Fruit fly (Drosophila melanogaster) whole organism, prepupa: ENCODE measurements around the gene Ser7.
A peak's percentile ranks its signal among the peaks of the same experiment; 100 is the strongest.

ENCODE experiments used
- CG10669 ChIP-seq: fragments of 200-800 bp; sonication (Bioruptor generic); optimal IDR thresholded peaks from 3 replicates; lab custom pipeline; 2018; ENCODE audit warnings: missing biosample characterization, mild to moderate bottlenecking, missing genetic modification characterization, moderate library complexity
- CG11762 ChIP-seq: fragments of 200-800 bp; sonication (Bioruptor generic); optimal IDR thresholded peaks from 3 replicates; lab custom pipeline; 2016; ENCODE audit warnings: missing biosample characterization, missing genetic modification characterization; ENCODE audit not compliant: insufficient read depth
- CG15336 ChIP-seq: fragments of 200-800 bp; sonication (Bioruptor generic); IDR thresholded peaks from 2 replicates; pipeline ENCODE4 v1.3.6; 2022; ENCODE audit warnings: missing biosample characterization, missing genetic modification characterization
- CG1621 ChIP-seq: fragments of 200-800 bp; sonication (Bioruptor generic); optimal IDR thresholded peaks from 3 replicates; lab custom pipeline; 2018; ENCODE audit warnings: missing biosample characterization, mild to moderate bottlenecking, missing genetic modification characterization
- CG16779 ChIP-seq: fragments of 200-800 bp; sonication (Bioruptor generic); optimal IDR thresholded peaks from 3 replicates; lab custom pipeline; 2017; ENCODE audit warnings: missing biosample characterization, mild to moderate bottlenecking, missing genetic modification characterization
- CG3032 ChIP-seq: fragments of 200-800 bp; optimal IDR thresholded peaks from 2 replicates; lab custom pipeline; 2019; ENCODE audit warnings: missing biosample characterization, mild to moderate bottlenecking, missing genetic modification characterization, moderate library complexity
- CG31627 ChIP-seq: fragments of 200-800 bp; sonication (Bioruptor generic); optimal IDR thresholded peaks from 3 replicates; lab custom pipeline; 2016; ENCODE audit warnings: missing biosample characterization, missing genetic modification characterization
- CG34406 ChIP-seq: fragments of 200-800 bp; sonication (Bioruptor generic); optimal IDR thresholded peaks from 3 replicates; lab custom pipeline; 2016; ENCODE audit warnings: missing biosample characterization, missing genetic modification characterization
- CG4318 ChIP-seq: fragments of 200-800 bp; sonication (Bioruptor generic); optimal IDR thresholded peaks from 3 replicates; lab custom pipeline; 2017; ENCODE audit warnings: missing biosample characterization, mild to moderate bottlenecking, missing genetic modification characterization
- CG6792 ChIP-seq: fragments of 200-800 bp; sonication (Bioruptor generic); optimal IDR thresholded peaks from 3 replicates; lab custom pipeline; 2016; ENCODE audit warnings: missing biosample characterization, missing genetic modification characterization
- CG7368 ChIP-seq: fragments of 200-800 bp; sonication (Bioruptor generic); optimal IDR thresholded peaks from 3 replicates; lab custom pipeline; 2016; ENCODE audit warnings: missing biosample characterization, missing genetic modification characterization
- Ets21C ChIP-seq: fragments of 200-800 bp; sonication (Bioruptor generic); optimal IDR thresholded peaks from 3 replicates; lab custom pipeline; 2016; ENCODE audit warnings: missing biosample characterization, missing genetic modification characterization
- Gug ChIP-seq: fragments of 200-800 bp; sonication (Bioruptor generic); IDR thresholded peaks from 2 replicates; pipeline ENCODE4 v1.3.6; 2022; ENCODE audit warnings: missing biosample characterization, missing genetic modification characterization
- Hr38 ChIP-seq: sonication (Bioruptor generic); optimal IDR thresholded peaks from 2 replicates; lab custom pipeline; 2016; ENCODE audit warnings: missing biosample characterization, missing genetic modification characterization
- Lpt ChIP-seq: fragments of 200-800 bp; sonication (Bioruptor generic); optimal IDR thresholded peaks from 3 replicates; lab custom pipeline; 2016; ENCODE audit warnings: missing biosample characterization, missing genetic modification characterization
- Met ChIP-seq: fragments of 200-800 bp; sonication (Bioruptor generic); optimal IDR thresholded peaks from 3 replicates; lab custom pipeline; 2016; ENCODE audit warnings: missing biosample characterization, missing genetic modification characterization
- OdsH ChIP-seq: fragments of 200-800 bp; sonication (Bioruptor generic); optimal IDR thresholded peaks from 3 replicates; lab custom pipeline; 2016; ENCODE audit warnings: missing biosample characterization, missing genetic modification characterization
- Smox ChIP-seq: fragments of 200-800 bp; sonication (Bioruptor generic); optimal IDR thresholded peaks from 3 replicates; lab custom pipeline; 2016; ENCODE audit warnings: missing biosample characterization, missing genetic modification characterization
- Sox102F ChIP-seq: fragments of 200-800 bp; sonication (Bioruptor generic); optimal IDR thresholded peaks from 2 replicates; lab custom pipeline; 2016; ENCODE audit warnings: missing biosample characterization, mild to moderate bottlenecking, missing genetic modification characterization
- Sox14 ChIP-seq: fragments of 200-800 bp; sonication (Bioruptor generic); optimal IDR thresholded peaks from 3 replicates; lab custom pipeline; 2016; ENCODE audit warnings: missing biosample characterization, missing genetic modification characterization
- Sox15 ChIP-seq: fragments of 200-800 bp; sonication (Bioruptor generic); optimal IDR thresholded peaks from 3 replicates; lab custom pipeline; 2016; ENCODE audit warnings: missing biosample characterization, missing genetic modification characterization
- cyc ChIP-seq: fragments of 200-800 bp; sonication (Bioruptor generic); optimal IDR thresholded peaks from 3 replicates; lab custom pipeline; 2016; ENCODE audit warnings: missing biosample characterization, missing genetic modification characterization
- dsx ChIP-seq: fragments of 200-800 bp; optimal IDR thresholded peaks from 3 replicates; lab custom pipeline; 2019; ENCODE audit warnings: missing biosample characterization, mild to moderate bottlenecking, missing genetic modification characterization, moderate library complexity; ENCODE audit not compliant: poor library complexity, severe bottlenecking
- eg ChIP-seq: fragments of 200-800 bp; sonication (Bioruptor generic); IDR thresholded peaks from 3 replicates; pipeline ENCODE4 v1.3.6; 2022; ENCODE audit warnings: missing biosample characterization, missing genetic modification characterization
- fd59A ChIP-seq: fragments of 200-800 bp; sonication (Bioruptor generic); optimal IDR thresholded peaks from 2 replicates; lab custom pipeline; 2017; ENCODE audit warnings: missing biosample characterization, mild to moderate bottlenecking, missing genetic modification characterization, missing genetic modification reagents
- fd85E ChIP-seq: fragments of 200-800 bp; sonication (Bioruptor generic); optimal IDR thresholded peaks from 3 replicates; lab custom pipeline; 2016; ENCODE audit warnings: missing biosample characterization, missing genetic modification characterization
- fkh ChIP-seq: fragments of 200-800 bp; sonication (Bioruptor generic); optimal IDR thresholded peaks from 3 replicates; lab custom pipeline; 2017; ENCODE audit warnings: missing biosample characterization, mild to moderate bottlenecking, missing genetic modification characterization, moderate library complexity
- lz ChIP-seq: fragments of 200-800 bp; sonication (Bioruptor generic); optimal IDR thresholded peaks from 3 replicates; lab custom pipeline; 2016; ENCODE audit warnings: missing biosample characterization, missing genetic modification characterization
- pdm3 ChIP-seq: fragments of 200-800 bp; sonication (Bioruptor generic); optimal IDR thresholded peaks from 3 replicates; lab custom pipeline; 2016; ENCODE audit warnings: missing biosample characterization, missing genetic modification characterization
- salr ChIP-seq, 2 experiments: fragments of 200-800 bp; sonication (Bioruptor generic); optimal IDR thresholded peaks; 3 replicates each; lab custom pipeline; 2016 to 2018; ENCODE audit warnings: missing biosample characterization in 2 of 2, missing genetic modification characterization in 2 of 2, mild to moderate bottlenecking in 1 of 2
- spab ChIP-seq: fragments of 200-800 bp; sonication (Bioruptor generic); optimal IDR thresholded peaks from 2 replicates; lab custom pipeline; 2017; ENCODE audit warnings: missing biosample characterization, mild to moderate bottlenecking, missing genetic modification characterization, missing genetic modification reagents
- ss ChIP-seq, 2 experiments: fragments of 200-800 bp; sonication (Bioruptor generic); optimal IDR thresholded peaks; 2 replicates in 1 of 2; 3 replicates in 1 of 2; lab custom pipeline; 2017 to 2018; ENCODE audit warnings: mild to moderate bottlenecking in 2 of 2, missing biosample characterization in 2 of 2, missing genetic modification characterization in 2 of 2, moderate library complexity in 1 of 2
- svp ChIP-seq: fragments of 200-800 bp; sonication (Bioruptor generic); peaks from one replicate; lab custom pipeline; 2016; ENCODE audit warnings: missing biosample characterization, missing genetic modification characterization
- topi ChIP-seq: fragments of 200-800 bp; sonication (Bioruptor generic); optimal IDR thresholded peaks from 3 replicates; lab custom pipeline; 2016; ENCODE audit warnings: missing biosample characterization, missing genetic modification characterization
- vri ChIP-seq: fragments of 200-800 bp; sonication (Bioruptor generic); optimal IDR thresholded peaks from 3 replicates; lab custom pipeline; 2016; ENCODE audit warnings: missing biosample characterization, mild to moderate bottlenecking, missing genetic modification characterization

Ser7 gene

DNA sequence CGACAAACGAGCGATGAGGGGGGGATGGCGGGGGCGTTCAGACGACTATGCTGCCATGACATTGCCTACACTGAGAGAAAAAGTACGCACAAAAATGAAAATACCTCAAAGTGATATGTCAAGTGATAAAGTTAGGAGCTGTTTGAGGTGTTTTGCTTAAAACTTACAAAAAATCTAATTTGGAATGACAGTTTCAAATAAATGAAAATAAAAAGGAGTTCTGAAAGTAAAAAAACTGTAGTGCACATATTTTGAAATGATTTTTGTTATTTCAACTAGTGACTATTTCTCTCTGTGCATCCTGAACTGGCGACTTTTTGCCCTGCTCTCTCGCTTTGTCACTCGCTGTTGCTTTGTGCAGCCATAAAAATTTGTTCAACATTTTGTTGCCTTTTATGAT is 35.1 kb upstream of the Ser7 start (continued):
- no peak for TF ChIP-seq CG7368 (GFP tag; lab: Kevin White, UChicago)
- TF ChIP-seq lz: peak; percentile 3
- no peak for TF ChIP-seq CG3032 (tag; lab: Kevin White, UChicago)
- no peak for TF ChIP-seq fd85E (GFP tag; lab: Kevin White, UChicago)
- no peak for TF ChIP-seq OdsH (GFP tag; lab: Kevin White, UChicago)
- TF ChIP-seq CG31627 (GFP tag; lab: Kevin White, UChicago): peak; percentile 19
- peak; percentile 2 for TF ChIP-seq Sox102F (GFP tag; lab: Kevin White, UChicago)
- TF ChIP-seq cyc (GFP tag; lab: Kevin White, UChicago): peak; percentile 17
- TF ChIP-seq CG4318 (GFP tag; lab: Kevin White, UChicago): peak; percentile 22
- peak; percentile 13 for TF ChIP-seq topi (GFP tag; lab: Kevin White, UChicago)
- no peak for TF ChIP-seq spab (GFP tag; lab: Kevin White, UChicago)
- no peak for TF ChIP-seq dsx
- no peak for TF ChIP-seq CG6792
- peak; percentile 19; the same call in 1 of the 2 replicates for TF ChIP-seq CG15336 (GFP tag; lab: Robert Waterston, UW)

DNA sequence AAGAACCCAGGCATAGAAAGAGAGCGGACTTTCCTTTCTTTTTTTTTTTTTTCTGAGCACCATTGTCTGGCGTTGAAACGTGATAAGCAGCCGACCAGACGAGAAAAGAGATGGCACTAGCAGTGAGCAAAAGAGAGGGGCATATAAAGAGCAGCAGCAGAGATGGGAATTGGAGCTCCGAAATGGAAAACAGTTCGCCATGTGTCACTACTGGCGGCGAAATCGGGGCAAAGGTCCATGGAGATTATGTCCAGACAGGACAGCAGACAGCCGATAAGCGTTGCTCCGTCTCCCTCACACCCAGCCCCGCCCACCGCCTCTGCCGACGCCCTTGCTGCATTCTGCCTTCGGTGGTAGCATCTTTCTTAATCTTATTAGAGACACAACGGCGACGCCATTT is 32.0 kb upstream of the Ser7 start:
- no peak for TF ChIP-seq Sox14 (GFP tag; lab: Kevin White, UChicago)
- no peak for TF ChIP-seq CG34406 (GFP tag; lab: Kevin White, UChicago)
- no peak for TF ChIP-seq Ets21C (GFP tag; lab: Kevin White, UChicago)
- peak in 1 of 2 experiments; percentile 5 for TF ChIP-seq ss (GFP tag; optimal IDR thresholded peaks at IDR 0.05; lab: Kevin White, UChicago)
- TF ChIP-seq svp (GFP tag; lab: Kevin White, UChicago): peak; percentile 98
- no peak for TF ChIP-seq spab (GFP tag; lab: Kevin White, UChicago)

DNA sequence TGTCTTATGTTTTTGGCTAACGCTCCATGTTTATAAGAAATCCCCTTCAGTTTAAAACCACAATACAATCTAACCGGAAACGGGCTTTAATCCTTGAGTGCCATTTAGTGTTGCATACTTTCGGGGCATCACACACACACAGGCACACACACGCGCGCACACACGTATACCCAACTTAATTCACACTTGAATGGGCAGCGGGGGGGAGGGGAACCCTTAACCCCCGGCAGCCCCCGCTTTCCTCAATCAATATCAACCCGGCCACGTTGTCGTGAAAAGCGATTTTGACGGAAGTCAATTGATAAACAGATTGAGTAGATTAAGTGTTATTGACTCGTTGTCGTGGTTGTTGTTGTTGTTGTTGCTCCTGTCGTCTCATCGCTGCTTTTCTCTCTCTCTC is 17.5 kb upstream of the Ser7 start:
- TF ChIP-seq svp (GFP tag; lab: Kevin White, UChicago) (peak; percentile 73), CG1621 (tag; lab: Kevin White, UChicago) (no peak)

DNA sequence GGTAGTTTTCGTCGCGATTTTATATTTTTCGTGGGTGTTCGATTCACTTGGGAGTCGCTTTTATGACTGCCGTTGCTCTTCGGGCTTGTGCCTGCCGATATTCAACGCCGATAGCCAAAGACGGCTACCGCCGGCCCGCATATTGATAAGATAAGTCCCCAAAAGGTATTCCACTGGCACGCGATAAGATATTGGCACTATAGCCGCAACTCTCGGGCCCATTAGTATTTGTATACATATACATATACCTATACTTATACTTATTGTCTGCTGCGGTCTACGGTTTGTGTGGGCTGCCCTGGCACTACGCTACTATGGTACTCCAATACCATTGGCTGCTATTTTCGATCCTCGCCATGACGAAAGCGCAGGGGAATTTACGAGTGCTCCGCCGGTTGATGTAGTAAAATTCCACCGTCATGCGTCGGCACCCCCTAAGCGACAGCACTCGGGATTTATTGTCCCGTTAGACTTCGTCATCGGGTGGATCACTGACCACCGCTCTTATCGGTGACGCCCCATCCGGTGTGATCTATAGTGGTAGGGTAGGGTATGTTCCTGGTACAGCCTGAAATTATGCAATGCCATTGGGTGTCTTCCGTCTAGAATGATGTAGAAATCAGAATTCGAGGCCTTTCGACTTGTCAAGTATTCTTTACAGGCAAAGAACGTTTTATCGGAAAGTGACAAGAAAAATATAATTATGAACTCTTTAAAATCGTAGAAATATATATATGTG is 3.6 kb downstream of the Ser7 start, which contains the start of gene CG45060:
CG45060 (minus strand) TSS at position 59 of the 739 bp plus-strand sequence.
- TF ChIP-seq Hr38 (GFP tag; lab: Kevin White, UChicago) (no peak), fkh (GFP tag; lab: Kevin White, UChicago) (no peak), CG31627 (GFP tag; lab: Kevin White, UChicago) (no peak), Smox (GFP tag; lab: Kevin White, UChicago) (no peak), Gug (GFP tag; lab: Robert Waterston, UW) (no peak), eg (GFP tag; lab: Robert Waterston, UW) (0 out of 3 replicates have a peak, but pooled peaks have one; percentile 12), pdm3 (GFP tag; lab: Kevin White, UChicago) (no peak), Ets21C (GFP tag; lab: Kevin White, UChicago) (no peak), CG11762 (GFP tag; lab: Kevin White, UChicago) (no peak), svp (GFP tag; lab: Kevin White, UChicago) (peak; percentile 66), CG10669 (no peak), dsx (no peak), fd59A (GFP tag; lab: Kevin White, UChicago) (no peak), salr (GFP tag; optimal IDR thresholded peaks at IDR 0.05; lab: Kevin White, UChicago) (no peak), CG1621 (tag; lab: Kevin White, UChicago) (no peak), Sox15 (GFP tag; lab: Kevin White, UChicago) (no peak), cyc (GFP tag; lab: Kevin White, UChicago) (no peak), Lpt (GFP tag; lab: Kevin White, UChicago) (no peak), CG16779 (tag; lab: Kevin White, UChicago) (no peak), vri (GFP tag; lab: Kevin White, UChicago) (peak; percentile 29), Met (GFP tag; lab: Kevin White, UChicago) (peak; percentile 2)
